ENCODE assay signal across 2 worm cellular contexts in genomic region chrIV:1997762-1998161, ce11.
TF ChIP-seq lines count a peak whose summit lies in the region.

No protein-coding gene starts in this region.

TF ChIP-seq in whole organism, L4 larva, 104 proteins besides CTCF, POLR2A, EP300 and RAD21:
- TF ChIP-seq ces-1 (GFP tag; optimal IDR thresholded peaks at IDR 0.05; lab: Kevin White, UChicago) (no peak), unc-62 (GFP tag; optimal IDR thresholded peaks at IDR 0.05 in 1 of 2; lab: Kevin White, UChicago) (no peak), unc-62 (tag; optimal IDR thresholded peaks at IDR 0.05; lab: Kevin White, UChicago) (no peak), lin-38 (GFP tag; IDR thresholded peaks at IDR 0.05; lab: Robert Waterston, UW) (peak; percentile 83), nhr-6 (tag; optimal IDR thresholded peaks at IDR 0.05; lab: Kevin White, UChicago) (no peak), nhr-111 (GFP tag; optimal IDR thresholded peaks at IDR 0.05; lab: Kevin White, UChicago) (no peak), egl-27 (tag; optimal IDR thresholded peaks at IDR 0.05; lab: Kevin White, UChicago) (no peak), F49E8.2 (tag; optimal IDR thresholded peaks at IDR 0.05; lab: Kevin White, UChicago; ENCODE audit: borderline replicate concordance) (no peak)
TF ChIP-seq in whole organism, L4 larva: peak in this region for 1.

TF ChIP-seq in whole organism, young adult, 124 proteins besides CTCF, POLR2A, EP300 and RAD21:
- TF ChIP-seq somi-1 (GFP tag; optimal IDR thresholded peaks at IDR 0.05; lab: Kevin White, UChicago) (no peak), tbx-9 (tag; optimal IDR thresholded peaks at IDR 0.05; lab: Kevin White, UChicago; ENCODE audit: borderline replicate concordance) (no peak), madf-10 (tag; optimal IDR thresholded peaks at IDR 0.05; lab: Kevin White, UChicago) (no peak), lin-35 (GFP tag; optimal IDR thresholded peaks at IDR 0.05; lab: Kevin White, UChicago) (no peak), mcd-1 (GFP tag; IDR thresholded peaks at IDR 0.05; lab: Robert Waterston, UW) (peak; percentile 71)
